Fruit fly (Drosophila melanogaster) whole organism, wandering third instar larva: ENCODE measurements around the gene CG8032.

Experiments used
- Abd-B ChIP-seq: fragments of >200 bp; optimal IDR thresholded peaks from 2 replicates; lab custom pipeline; 2017; ENCODE audit warnings: missing biosample characterization, missing genetic modification characterization
- Dfd ChIP-seq: fragments of >200 bp; optimal IDR thresholded peaks from 2 replicates; lab custom pipeline; 2017; ENCODE audit warnings: missing biosample characterization, missing genetic modification characterization
- Dif ChIP-seq: fragments of 200-275, 200-300 bp; sonication (Bioruptor generic); optimal IDR thresholded peaks from 2 replicates; lab custom pipeline; 2018; ENCODE audit warnings: missing biosample characterization, missing genetic modification characterization; ENCODE audit not compliant: partially characterized antibody
- OdsH ChIP-seq: fragments of 200-800 bp; sonication (Bioruptor generic); optimal IDR thresholded peaks from 2 replicates; lab custom pipeline; 2016; ENCODE audit warnings: missing biosample characterization, mild to moderate bottlenecking, missing genetic modification characterization
- fru ChIP-seq: fragments of 200-800 bp; sonication (Bioruptor generic); optimal IDR thresholded peaks from 3 replicates; lab custom pipeline; 2016; ENCODE audit warnings: missing biosample characterization, mild to moderate bottlenecking, missing genetic modification characterization
- pan ChIP-seq: fragments of >200 bp; optimal IDR thresholded peaks from 2 replicates; lab custom pipeline; 2017
- rgr ChIP-seq: fragments of 200-800 bp; sonication (Bioruptor generic); optimal IDR thresholded peaks from 3 replicates; lab custom pipeline; 2016; ENCODE audit warnings: missing biosample characterization, mild to moderate bottlenecking, missing genetic modification characterization
- woc ChIP-seq: sonication (Bioruptor generic); optimal IDR thresholded peaks from 2 replicates; lab custom pipeline; 2016; ENCODE audit warnings: missing biosample characterization, mild to moderate bottlenecking, missing genetic modification characterization

DNA sequence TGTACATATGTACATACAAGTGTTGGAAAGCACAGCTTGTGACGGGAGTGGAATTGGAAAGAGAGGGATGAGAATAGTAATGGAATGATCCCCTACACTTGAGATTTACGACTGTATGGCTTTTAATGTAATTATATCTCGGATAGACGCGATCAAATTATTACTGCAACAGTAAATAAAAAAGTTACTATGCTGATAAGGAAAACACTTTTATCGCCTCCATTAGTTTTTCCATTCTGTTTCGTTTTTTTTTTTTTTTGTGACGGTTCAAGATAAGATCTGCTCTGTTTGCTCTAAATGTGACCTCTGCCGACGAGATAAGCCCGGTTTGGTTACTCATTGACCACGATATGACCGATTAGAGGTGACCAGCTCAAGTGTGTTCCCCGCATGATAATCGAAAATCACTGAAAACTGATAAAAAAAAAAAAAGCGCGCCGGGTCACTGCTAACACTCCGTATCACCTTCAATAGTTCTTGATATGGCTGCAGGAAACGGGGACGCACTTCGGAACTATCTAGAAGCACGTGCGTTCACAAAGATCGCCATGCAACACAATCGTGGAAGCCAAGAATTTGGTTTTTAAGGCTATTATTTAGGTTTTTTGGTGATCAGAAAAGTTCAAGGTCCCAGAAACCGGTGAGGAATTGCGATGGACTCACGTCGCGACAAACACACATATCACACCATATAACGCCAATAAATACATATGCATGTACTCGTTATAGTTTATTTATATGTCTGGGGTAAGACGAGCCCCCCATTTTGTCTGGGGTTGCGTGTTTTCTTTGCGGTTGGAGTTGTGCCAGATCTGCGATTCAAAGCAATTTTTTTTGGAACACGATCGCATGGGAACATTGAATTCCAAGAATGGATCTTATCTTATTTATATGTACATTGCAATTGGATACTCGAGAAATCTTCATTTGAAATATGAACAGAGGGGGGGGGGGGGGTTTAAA, 6.9 kb downstream of the CG8032 start, which contains the start of gene p:
- TF ChIP-seq Dfd (GFP tag; lab: Kevin White, UChicago) (no peak), OdsH (GFP tag; lab: Kevin White, UChicago) (peak; percentile 47), woc (peak; percentile 55), rgr (peak; percentile 61), fru (GFP tag; lab: Kevin White, UChicago) (peak; percentile 83), Abd-B (GFP tag; lab: Kevin White, UChicago) (no peak), pan (lab: Kevin White, UChicago) (no peak), Dif (GFP tag; lab: Kevin White, UChicago) (no peak)
